ENCODE assay signal across 5 worm cellular contexts in genomic region chrIII:6888497-6888896, ce11.
TF ChIP-seq lines count a peak whose summit lies in the region.

No protein-coding gene starts in this region.

TF ChIP-seq in whole organism, L1 larva, 84 proteins besides CTCF, POLR2A, EP300 and RAD21 (continued from another document):
- TF ChIP-seq efl-1 (optimal IDR thresholded peaks at IDR 0.05; lab: Kevin White, UChicago) (peak in 1 of 2 experiments; percentile 32), efl-1 (GFP tag; optimal IDR thresholded peaks at IDR 0.05 in 1 of 2; lab: Kevin White, UChicago) (peak in 1 of 2 experiments; percentile 8), ztf-4 (tag; optimal IDR thresholded peaks at IDR 0.05; lab: Kevin White, UChicago) (no peak), sup-37 (GFP tag; optimal IDR thresholded peaks at IDR 0.05; lab: Kevin White, UChicago) (no peak), nhr-71 (tag; optimal IDR thresholded peaks at IDR 0.05; lab: Kevin White, UChicago) (peak; percentile 34), jun-1 (tag; optimal IDR thresholded peaks at IDR 0.05; lab: Kevin White, UChicago) (no peak), egl-13 (tag; optimal IDR thresholded peaks at IDR 0.05; lab: Kevin White, UChicago) (no peak), zag-1 (tag; optimal IDR thresholded peaks at IDR 0.05; lab: Kevin White, UChicago) (no peak), nhr-77 (tag; optimal IDR thresholded peaks at IDR 0.05; lab: Kevin White, UChicago) (no peak), rnt-1 (tag; optimal IDR thresholded peaks at IDR 0.05; lab: Kevin White, UChicago) (peak; percentile 16), pqm-1 (tag; optimal IDR thresholded peaks at IDR 0.05; lab: Kevin White, UChicago) (no peak), F16B12.6 (tag; optimal IDR thresholded peaks at IDR 0.05; lab: Kevin White, UChicago) (peak; percentile 16), nhr-19 (GFP tag; conservative IDR thresholded peaks at IDR 0.05; lab: Robert Waterston, UW) (peak; percentile 38), elt-3 (tag; optimal IDR thresholded peaks at IDR 0.05; lab: Kevin White, UChicago) (peak in 1 of 6 experiments; percentile 13), unc-86 (tag; optimal IDR thresholded peaks at IDR 0.05; lab: Kevin White, UChicago) (no peak), lin-35 (GFP tag; optimal IDR thresholded peaks at IDR 0.05; lab: Kevin White, UChicago) (peak; percentile 11 to 62)

TF ChIP-seq in whole organism, L2 larva, 48 proteins besides CTCF, POLR2A, EP300 and RAD21 (continued from another document):
- TF ChIP-seq ceh-82 (tag; optimal IDR thresholded peaks at IDR 0.05; lab: Kevin White, UChicago) (no peak), zag-1 (tag; optimal IDR thresholded peaks at IDR 0.05; lab: Kevin White, UChicago) (no peak), sma-9 (GFP tag; optimal IDR thresholded peaks at IDR 0.05; lab: Kevin White, UChicago) (peak; percentile 32), sma-9 (tag; optimal IDR thresholded peaks at IDR 0.05; lab: Kevin White, UChicago) (no peak)

TF ChIP-seq in whole organism, L3 larva, 47 proteins besides CTCF, POLR2A, EP300 and RAD21 (continued from another document):
- no peak for TF ChIP-seq ceh-9 (tag; optimal IDR thresholded peaks at IDR 0.05; lab: Kevin White, UChicago)
- TF ChIP-seq pha-4 (tag; optimal IDR thresholded peaks at IDR 0.05; lab: Kevin White, UChicago), result peak; percentile 46
- TF ChIP-seq tbx-2 (tag; optimal IDR thresholded peaks at IDR 0.05; lab: Kevin White, UChicago), result peak; percentile 28
- peak; percentile 29 for TF ChIP-seq nhr-23 (tag; optimal IDR thresholded peaks at IDR 0.05; lab: Kevin White, UChicago)
- peak; percentile 66 for TF ChIP-seq lsy-12 (tag; optimal IDR thresholded peaks at IDR 0.05; lab: Kevin White, UChicago)
- TF ChIP-seq nhr-43 (tag; optimal IDR thresholded peaks at IDR 0.05; lab: Kevin White, UChicago; ENCODE audit: poor library complexity, severe bottlenecking), result peak; percentile 75
- no peak for TF ChIP-seq ceh-82 (tag; optimal IDR thresholded peaks at IDR 0.05; lab: Kevin White, UChicago)
- no peak for TF ChIP-seq egl-27 (tag; optimal IDR thresholded peaks at IDR 0.05; lab: Kevin White, UChicago)
- TF ChIP-seq egl-5 (tag; optimal IDR thresholded peaks at IDR 0.05; lab: Kevin White, UChicago), result no peak
- TF ChIP-seq ama-1 (optimal IDR thresholded peaks at IDR 0.05; lab: Kevin White, UChicago), result no peak
- no peak for TF ChIP-seq fkh-2 (tag; optimal IDR thresholded peaks at IDR 0.05; lab: Kevin White, UChicago)
- no peak for TF ChIP-seq nhr-77 (tag; optimal IDR thresholded peaks at IDR 0.05; lab: Kevin White, UChicago)
- no peak for TF ChIP-seq ztf-4 (tag; optimal IDR thresholded peaks at IDR 0.05; lab: Kevin White, UChicago)
- TF ChIP-seq hmg-11 (tag; optimal IDR thresholded peaks at IDR 0.05; lab: Kevin White, UChicago), result peak; percentile 37
- no peak for TF ChIP-seq aly-2 (tag; optimal IDR thresholded peaks at IDR 0.05; lab: Kevin White, UChicago)

TF ChIP-seq in whole organism, L4 larva, 104 proteins besides CTCF, POLR2A, EP300 and RAD21 (continued from another document and continues in another):
- TF ChIP-seq spr-1 (tag; optimal IDR thresholded peaks at IDR 0.05; lab: Kevin White, UChicago) (no peak), ceh-62 (tag; optimal IDR thresholded peaks at IDR 0.05; lab: Kevin White, UChicago) (no peak), ama-1 (optimal IDR thresholded peaks at IDR 0.05; lab: Kevin White, UChicago) (no peak), attf-4 (tag; optimal IDR thresholded peaks at IDR 0.05; lab: Kevin White, UChicago) (no peak), arid-1 (GFP tag; conservative IDR thresholded peaks at IDR 0.05; lab: Robert Waterston, UW) (peak; percentile 86), duxl-1 (tag; optimal IDR thresholded peaks at IDR 0.05; lab: Kevin White, UChicago; ENCODE audit: poor library complexity) (peak; percentile 25), nhr-6 (tag; optimal IDR thresholded peaks at IDR 0.05; lab: Kevin White, UChicago) (peak; percentile 13), lim-7 (GFP tag; IDR thresholded peaks at IDR 0.05; lab: Robert Waterston, UW) (peak; percentile 87), dpl-1 (GFP tag; optimal IDR thresholded peaks at IDR 0.05; lab: Kevin White, UChicago) (peak; percentile 9), snpc-1.2 (GFP tag; IDR thresholded peaks at IDR 0.05; lab: Robert Waterston, UW) (peak; percentile 77), egl-27 (tag; optimal IDR thresholded peaks at IDR 0.05; lab: Kevin White, UChicago) (no peak), zip-2 (tag; optimal IDR thresholded peaks at IDR 0.05; lab: Kevin White, UChicago) (peak; percentile 66), Y5F2A.4 (GFP tag; optimal IDR thresholded peaks at IDR 0.05; lab: Kevin White, UChicago) (peak; percentile 63), lin-15B (tag; optimal IDR thresholded peaks at IDR 0.05; lab: Kevin White, UChicago) (no peak), F37D6.2 (tag; optimal IDR thresholded peaks at IDR 0.05; lab: Kevin White, UChicago) (peak; percentile 18), snpc-4 (tag; optimal IDR thresholded peaks at IDR 0.05; lab: Kevin White, UChicago) (no peak), nhr-48 (tag; optimal IDR thresholded peaks at IDR 0.05; lab: Kevin White, UChicago) (peak; percentile 45), dmd-6 (GFP tag; IDR thresholded peaks at IDR 0.05; lab: Robert Waterston, UW) (0 out of 2 replicates have a peak, but pooled peaks have one; percentile 43), gei-8 (GFP tag; optimal IDR thresholded peaks at IDR 0.05; lab: Kevin White, UChicago) (no peak), zag-1 (tag; optimal IDR thresholded peaks at IDR 0.05; lab: Kevin White, UChicago) (no peak), unc-130 (GFP tag; optimal IDR thresholded peaks at IDR 0.05; lab: Kevin White, UChicago) (no peak), nhr-42 (GFP tag; IDR thresholded peaks at IDR 0.05; lab: Robert Waterston, UW) (no peak; the same call in 1 of the 2 replicates), ces-1 (GFP tag; optimal IDR thresholded peaks at IDR 0.05; lab: Kevin White, UChicago) (no peak), ceh-82 (tag; optimal IDR thresholded peaks at IDR 0.05; lab: Kevin White, UChicago) (no peak), Y48G9A.11 (GFP tag; IDR thresholded peaks at IDR 0.05; lab: Robert Waterston, UW) (peak; percentile 64), Y75B8A.6 (GFP tag; IDR thresholded peaks at IDR 0.05; lab: Robert Waterston, UW) (peak; percentile 74; the same call in 1 of the 2 replicates), set-16 (GFP tag; IDR thresholded peaks at IDR 0.05; lab: Robert Waterston, UW) (no peak), php-3 (GFP tag; IDR thresholded peaks at IDR 0.05; lab: Robert Waterston, UW) (no peak), F49E8.2 (tag; optimal IDR thresholded peaks at IDR 0.05; lab: Kevin White, UChicago; ENCODE audit: borderline replicate concordance) (peak; percentile 33), madf-5 (GFP tag; IDR thresholded peaks at IDR 0.05; lab: Robert Waterston, UW) (peak; percentile 28 to 86; a peak in 2 of 4 replicates), lin-13 (GFP tag; optimal IDR thresholded peaks at IDR 0.05; lab: Kevin White, UChicago) (peak; percentile 46), nhr-10 (tag; optimal IDR thresholded peaks at IDR 0.05; lab: Kevin White, UChicago) (no peak), mdt-29 (GFP tag; IDR thresholded peaks at IDR 0.05; lab: Robert Waterston, UW) (no peak), mxl-2 (GFP tag; conservative IDR thresholded peaks at IDR 0.05; lab: Robert Waterston, UW) (0 out of 2 replicates have a peak, but pooled peaks have one; percentile 55), lin-39 (tag; optimal IDR thresholded peaks at IDR 0.05; lab: Kevin White, UChicago) (no peak), pha-4 (GFP tag; IDR thresholded peaks at IDR 0.05; lab: Robert Waterston, UW) (peak; percentile 66; the same call in 1 of the 2 replicates), pha-4 (tag; optimal IDR thresholded peaks at IDR 0.05; lab: Kevin White, UChicago) (no peak), D1046.2 (GFP tag; IDR thresholded peaks at IDR 0.05; lab: Robert Waterston, UW) (no peak), hmg-1.1 (GFP tag; IDR thresholded peaks at IDR 0.05; lab: Robert Waterston, UW) (peak; percentile 70), zfp-2 (tag; optimal IDR thresholded peaks at IDR 0.05; lab: Kevin White, UChicago) (peak; percentile 24), cey-2 (tag; optimal IDR thresholded peaks at IDR 0.05; lab: Kevin White, UChicago; ENCODE audit: borderline replicate concordance, insufficient read depth) (no peak), F26F4.8 (GFP tag; conservative IDR thresholded peaks at IDR 0.05; lab: Robert Waterston, UW) (peak; percentile 73), R02D3.7 (tag; optimal IDR thresholded peaks at IDR 0.05; lab: Kevin White, UChicago) (no peak), zip-11 (GFP tag; IDR thresholded peaks at IDR 0.05; lab: Robert Waterston, UW) (no peak), T26A8.4 (GFP tag; IDR thresholded peaks at IDR 0.05; lab: Robert Waterston, UW) (peak; percentile 80), tag-97 (GFP tag; IDR thresholded peaks at IDR 0.05; lab: Robert Waterston, UW) (no peak), ztf-7 (tag; optimal IDR thresholded peaks at IDR 0.05; lab: Kevin White, UChicago) (no peak), mdl-1 (tag; optimal IDR thresholded peaks at IDR 0.05; lab: Kevin White, UChicago) (peak in 1 of 2 experiments; percentile 40), sdz-12 (GFP tag; optimal IDR thresholded peaks at IDR 0.05; lab: Kevin White, UChicago) (no peak), ztf-11 (tag; optimal IDR thresholded peaks at IDR 0.05; lab: Kevin White, UChicago) (no peak)

TF ChIP-seq in whole organism, young adult, 124 proteins besides CTCF, POLR2A, EP300 and RAD21 (continued from another document and continues in another):
- TF ChIP-seq mcd-1 (GFP tag; IDR thresholded peaks at IDR 0.05; lab: Robert Waterston, UW) (peak; percentile 43; the same call in 1 of the 2 replicates), xnd-1 (tag; optimal IDR thresholded peaks at IDR 0.05; lab: Kevin White, UChicago) (no peak), K12H6.12 (tag; optimal IDR thresholded peaks at IDR 0.05; lab: Kevin White, UChicago) (peak; percentile 13), ets-4 (GFP tag; optimal IDR thresholded peaks at IDR 0.05; lab: Kevin White, UChicago) (no peak), F49E8.2 (tag; optimal IDR thresholded peaks at IDR 0.05; lab: Kevin White, UChicago; ENCODE audit: insufficient read depth) (no peak), hmg-1.2 (GFP tag; IDR thresholded peaks at IDR 0.05; lab: Robert Waterston, UW) (peak; percentile 59), nfya-2 (GFP tag; IDR thresholded peaks at IDR 0.05; lab: Robert Waterston, UW) (no peak), mes-4 (tag; optimal IDR thresholded peaks at IDR 0.05; lab: Kevin White, UChicago) (no peak), nhr-80 (tag; optimal IDR thresholded peaks at IDR 0.05; lab: Kevin White, UChicago) (no peak), ceh-100 (GFP tag; IDR thresholded peaks at IDR 0.05; lab: Robert Waterston, UW) (no peak), zfh-2 (GFP tag; conservative IDR thresholded peaks at IDR 0.05; lab: Robert Waterston, UW) (no peak), nfyb-1 (GFP tag; IDR thresholded peaks at IDR 0.05; lab: Robert Waterston, UW) (peak; percentile 67; the same call in 1 of the 2 replicates), lag-1 (GFP tag; IDR thresholded peaks at IDR 0.05; lab: Robert Waterston, UW) (no peak), let-607 (tag; optimal IDR thresholded peaks at IDR 0.05; lab: Kevin White, UChicago) (no peak), hsf-1 (GFP tag; IDR thresholded peaks at IDR 0.05; lab: Robert Waterston, UW) (no peak), madf-8 (GFP tag; conservative IDR thresholded peaks at IDR 0.05; lab: Robert Waterston, UW) (no peak), rcor-1 (GFP tag; IDR thresholded peaks at IDR 0.05; lab: Robert Waterston, UW) (peak; percentile 19; the same call in 1 of the 2 replicates), hmg-20 (GFP tag; IDR thresholded peaks at IDR 0.05; lab: Robert Waterston, UW) (no peak), egl-18 (GFP tag; IDR thresholded peaks at IDR 0.05; lab: Robert Waterston, UW) (no peak), gei-17 (GFP tag; optimal IDR thresholded peaks at IDR 0.05; lab: Kevin White, UChicago) (no peak), ekl-4 (GFP tag; IDR thresholded peaks at IDR 0.05; lab: Robert Waterston, UW) (no peak), F37B4.10 (GFP tag; IDR thresholded peaks at IDR 0.05; lab: Robert Waterston, UW) (no peak), F33H1.4 (GFP tag; IDR thresholded peaks at IDR 0.05; lab: Robert Waterston, UW) (no peak), lin-40 (tag; optimal IDR thresholded peaks at IDR 0.05; lab: Kevin White, UChicago) (peak; percentile 54), snpc-1.1 (tag; optimal IDR thresholded peaks at IDR 0.05; lab: Kevin White, UChicago; ENCODE audit: insufficient read depth) (no peak), attf-3 (GFP tag; conservative IDR thresholded peaks at IDR 0.05; lab: Robert Waterston, UW) (no peak), F22D6.2 (tag; optimal IDR thresholded peaks at IDR 0.05; lab: Kevin White, UChicago) (no peak), ceh-91 (GFP tag; IDR thresholded peaks at IDR 0.05; lab: Robert Waterston, UW) (no peak), athp-1 (tag; optimal IDR thresholded peaks at IDR 0.05; lab: Kevin White, UChicago) (peak; percentile 38), sdz-38 (tag; optimal IDR thresholded peaks at IDR 0.05; lab: Kevin White, UChicago) (no peak), die-1 (tag; optimal IDR thresholded peaks at IDR 0.05; lab: Kevin White, UChicago) (peak; percentile 75), ztf-22 (GFP tag; optimal IDR thresholded peaks at IDR 0.05; lab: Kevin White, UChicago) (no peak), madf-6 (GFP tag; IDR thresholded peaks at IDR 0.05; lab: Robert Waterston, UW) (peak; percentile 32; the same call in 1 of the 2 replicates), nhr-120 (GFP tag; IDR thresholded peaks at IDR 0.05; lab: Robert Waterston, UW) (no peak), F57A8.1 (GFP tag; optimal IDR thresholded peaks at IDR 0.05; lab: Kevin White, UChicago) (no peak), mxl-1 (tag; optimal IDR thresholded peaks at IDR 0.05; lab: Kevin White, UChicago) (peak; percentile 9), mel-28 (tag; optimal IDR thresholded peaks at IDR 0.05; lab: Kevin White, UChicago; ENCODE audit: borderline replicate concordance) (no peak), F23B12.7 (tag; optimal IDR thresholded peaks at IDR 0.05; lab: Kevin White, UChicago; ENCODE audit: insufficient read depth) (peak; percentile 65), atf-7 (tag; optimal IDR thresholded peaks at IDR 0.05; lab: Kevin White, UChicago) (no peak), fkh-3 (tag; optimal IDR thresholded peaks at IDR 0.05; lab: Kevin White, UChicago) (no peak), hrde-1 (tag; optimal IDR thresholded peaks at IDR 0.05; lab: Kevin White, UChicago; ENCODE audit: borderline replicate concordance) (peak; percentile 21), somi-1 (GFP tag; optimal IDR thresholded peaks at IDR 0.05; lab: Kevin White, UChicago) (no peak), lsl-1 (GFP tag; optimal IDR thresholded peaks at IDR 0.05; lab: Kevin White, UChicago) (peak; percentile 20), ztf-28 (GFP tag; IDR thresholded peaks at IDR 0.05; lab: Robert Waterston, UW) (no peak), lin-54 (GFP tag; optimal IDR thresholded peaks at IDR 0.05; lab: Kevin White, UChicago) (peak; percentile 15), Y95B8A.8 (GFP tag; IDR thresholded peaks at IDR 0.05; lab: Robert Waterston, UW) (no peak), B0019.2 (GFP tag; conservative IDR thresholded peaks at IDR 0.05; lab: Robert Waterston, UW) (no peak), ama-1 (optimal IDR thresholded peaks at IDR 0.05; lab: Kevin White, UChicago) (no peak), ama-1 (GFP tag; optimal IDR thresholded peaks at IDR 0.05; lab: Kevin White, UChicago) (peak in 1 of 2 experiments; percentile 48), pha-4 (tag; optimal IDR thresholded peaks at IDR 0.05; lab: Kevin White, UChicago) (no peak), tlf-1 (GFP tag; optimal IDR thresholded peaks at IDR 0.05; lab: Kevin White, UChicago) (no peak), C06A6.2 (GFP tag; conservative IDR thresholded peaks at IDR 0.05; lab: Robert Waterston, UW) (no peak), cebp-1 (GFP tag; IDR thresholded peaks at IDR 0.05; lab: Robert Waterston, UW) (no peak), cebp-1 (tag; optimal IDR thresholded peaks at IDR 0.05; lab: Kevin White, UChicago) (peak; percentile 50), bed-2 (GFP tag; IDR thresholded peaks at IDR 0.05; lab: Robert Waterston, UW) (no peak), B0035.1 (tag; optimal IDR thresholded peaks at IDR 0.05; lab: Kevin White, UChicago) (no peak), ceh-40 (GFP tag; IDR thresholded peaks at IDR 0.05; lab: Robert Waterston, UW) (no peak), ztf-18 (tag; optimal IDR thresholded peaks at IDR 0.05; lab: Kevin White, UChicago) (peak; percentile 44), nfya-1 (tag; optimal IDR thresholded peaks at IDR 0.05; lab: Kevin White, UChicago; ENCODE audit: borderline replicate concordance, insufficient read depth) (no peak)
